Worm (Caenorhabditis elegans) whole organism, L4 larva: ENCODE data around the gene C01B9.1.

Source experiments
- F10B5.3 ChIP-seq: sonication (generic microtip); optimal IDR thresholded peaks from 2 replicates; lab custom pipeline; 2016; ENCODE audit warnings: mild to moderate bottlenecking, missing genetic modification characterization, missing compliant biosample characterization
- F37D6.2 ChIP-seq: sonication (generic microtip); optimal IDR thresholded peaks from 2 replicates; lab custom pipeline; 2016; ENCODE audit warnings: mild to moderate bottlenecking, missing genetic modification characterization, missing compliant biosample characterization
- T20F7.1 ChIP-seq: fragments of 200-800 bp; sonication (Bioruptor generic); optimal IDR thresholded peaks from 2 replicates; lab custom pipeline; 2018; ENCODE audit warnings: mild to moderate bottlenecking, missing genetic modification characterization, missing compliant biosample characterization
- T26A8.4 ChIP-seq: fragments of 200-800 bp; sonication (Bioruptor generic); IDR thresholded peaks from 2 replicates; pipeline ENCODE4 v1.3.6; 2022; ENCODE audit warnings: missing genetic modification characterization, missing compliant biosample characterization
- Y48G9A.11 ChIP-seq: fragments of 200-800 bp; sonication (Bioruptor generic); IDR thresholded peaks from 2 replicates; pipeline ENCODE4 v1.3.6; 2022; ENCODE audit warnings: missing genetic modification reagents, missing genetic modification characterization, missing compliant biosample characterization
- ZK337.2 ChIP-seq: fragments of 200-800 bp; sonication (Bioruptor generic); IDR thresholded peaks from 2 replicates; pipeline ENCODE4 v1.3.6; 2022; ENCODE audit warnings: missing genetic modification reagents, missing genetic modification characterization, missing compliant biosample characterization
- ZK546.5 ChIP-seq, 2 experiments: sonication (generic microtip); optimal IDR thresholded peaks; 2 replicates each; lab custom pipeline; 2017; ENCODE audit warnings: missing biosample characterization in 2 of 2, missing genetic modification characterization in 2 of 2
- attf-4 ChIP-seq: sonication (generic microtip); optimal IDR thresholded peaks from 3 replicates; lab custom pipeline; 2017; ENCODE audit warnings: missing biosample characterization, missing genetic modification characterization
- ceh-32 ChIP-seq: sonication (generic microtip); optimal IDR thresholded peaks from 2 replicates; lab custom pipeline; 2016; ENCODE audit warnings: mild to moderate bottlenecking, missing genetic modification characterization, missing compliant biosample characterization; ENCODE audit not compliant: poor library complexity
- ceh-44 ChIP-seq: fragments of 200-800 bp; sonication (Bioruptor generic); IDR thresholded peaks from 2 replicates; pipeline ENCODE4 v1.3.6; 2022; ENCODE audit warnings: missing genetic modification reagents, missing genetic modification characterization, missing compliant biosample characterization
- daf-16 ChIP-seq, 3 experiments: sonication (generic microtip); optimal IDR thresholded peaks; 2 replicates each; lab custom pipeline; 2016 to 2017; ENCODE audit warnings: missing genetic modification characterization in 3 of 3, missing genetic modification reagents in 3 of 3, mild to moderate bottlenecking in 2 of 3, missing compliant biosample characterization in 2 of 3, missing biosample characterization in 1 of 3, moderate library complexity in 1 of 3
- dmd-8 ChIP-seq: fragments of 200-800 bp; sonication (Bioruptor generic); IDR thresholded peaks from 2 replicates; pipeline ENCODE4 v1.3.6; 2022; ENCODE audit warnings: missing genetic modification characterization, missing compliant biosample characterization
- duxl-1 ChIP-seq: sonication (generic microtip); optimal IDR thresholded peaks from 2 replicates; lab custom pipeline; 2016; ENCODE audit warnings: mild to moderate bottlenecking, missing genetic modification characterization, moderate library complexity, missing compliant biosample characterization; ENCODE audit not compliant: poor library complexity
- gei-8 ChIP-seq: fragments of 200-800 bp; sonication (Bioruptor generic); optimal IDR thresholded peaks from 2 replicates; lab custom pipeline; 2018; ENCODE audit warnings: mild to moderate bottlenecking, missing genetic modification characterization, missing compliant biosample characterization
- hif-1 ChIP-seq, 2 experiments: sonication (generic microtip); optimal IDR thresholded peaks; 2 replicates each; lab custom pipeline; 2016 to 2017; ENCODE audit warnings: missing compliant biosample characterization in 2 of 2, missing genetic modification characterization in 2 of 2, missing genetic modification reagents in 2 of 2, missing genotype in 2 of 2, mild to moderate bottlenecking in 1 of 2
- hlh-11 ChIP-seq: fragments of 200-800 bp; sonication (Bioruptor generic); optimal IDR thresholded peaks from 2 replicates; lab custom pipeline; 2018; ENCODE audit warnings: mild to moderate bottlenecking, missing genetic modification characterization, missing compliant biosample characterization
- jun-1 ChIP-seq: fragments of 150-350 bp; optimal IDR thresholded peaks from 2 replicates; lab custom pipeline; 2014; ENCODE audit warnings: missing biosample characterization, missing genetic modification reagents, missing genetic modification characterization
- lim-7 ChIP-seq: fragments of 200-800 bp; sonication (Bioruptor generic); IDR thresholded peaks from 2 replicates; pipeline ENCODE4 v1.3.6; 2022; ENCODE audit warnings: missing genetic modification characterization, missing compliant biosample characterization
- lin-15B ChIP-seq: fragments of 150-350 bp; sonication (generic microtip); optimal IDR thresholded peaks from 3 replicates; lab custom pipeline; 2014; ENCODE audit warnings: missing biosample characterization, missing genetic modification characterization
- lin-38 ChIP-seq: fragments of 200-800 bp; sonication (Bioruptor generic); IDR thresholded peaks from 2 replicates; pipeline ENCODE4 v1.3.6; 2022; ENCODE audit warnings: missing genetic modification reagents, missing genetic modification characterization, missing compliant biosample characterization
- lin-39 ChIP-seq: fragments of 150-350 bp; optimal IDR thresholded peaks from 2 replicates; lab custom pipeline; 2014; ENCODE audit warnings: missing biosample characterization, missing genetic modification reagents, missing genetic modification characterization
- lir-3 ChIP-seq: sonication (generic microtip); optimal IDR thresholded peaks from 2 replicates; lab custom pipeline; 2016; ENCODE audit warnings: mild to moderate bottlenecking, missing genetic modification characterization, missing compliant biosample characterization
- mes-2 ChIP-seq: sonication (generic microtip); optimal IDR thresholded peaks from 2 replicates; lab custom pipeline; 2016; ENCODE audit warnings: missing genotype, mild to moderate bottlenecking, missing genetic modification characterization, missing compliant biosample characterization; ENCODE audit not compliant: poor library complexity, severe bottlenecking
- mxl-2 ChIP-seq: fragments of 200-800 bp; sonication (Bioruptor generic); conservative IDR thresholded peaks from 2 replicates; pipeline ENCODE4 v1.3.6; 2022; ENCODE audit warnings: missing genetic modification reagents, missing genetic modification characterization, missing compliant biosample characterization
- mxl-3 ChIP-seq: fragments of 200-800 bp; sonication (Bioruptor generic); optimal IDR thresholded peaks from 2 replicates; lab custom pipeline; 2018; ENCODE audit warnings: mild to moderate bottlenecking, missing genetic modification characterization, missing compliant biosample characterization
- nhr-237 ChIP-seq: sonication (generic microtip); optimal IDR thresholded peaks from 2 replicates; lab custom pipeline; 2017; ENCODE audit warnings: missing biosample characterization, missing genetic modification characterization
- nhr-28 ChIP-seq: fragments of 150-350 bp; optimal IDR thresholded peaks from 2 replicates; lab custom pipeline; 2014; ENCODE audit warnings: missing biosample characterization, missing genetic modification characterization
- nhr-41 ChIP-seq: fragments of 200-800 bp; sonication (Bioruptor generic); IDR thresholded peaks from 2 replicates; pipeline ENCODE4 v1.3.6; 2022; ENCODE audit warnings: missing genetic modification reagents, missing genetic modification characterization, missing compliant biosample characterization
- nhr-42 ChIP-seq: fragments of 200-800 bp; sonication (Bioruptor generic); IDR thresholded peaks from 2 replicates; pipeline ENCODE4 v1.3.6; 2022; ENCODE audit warnings: missing genetic modification characterization, missing compliant biosample characterization
- nhr-76 ChIP-seq: fragments of 150-350 bp; optimal IDR thresholded peaks from 2 replicates; lab custom pipeline; 2014; ENCODE audit warnings: missing biosample characterization, missing genetic modification characterization
- nhr-77 ChIP-seq: fragments of 150-350 bp; optimal IDR thresholded peaks from 2 replicates; lab custom pipeline; 2014; ENCODE audit warnings: missing biosample characterization, missing genetic modification characterization
- php-3 ChIP-seq: fragments of 200-800 bp; sonication (Bioruptor generic); IDR thresholded peaks from 2 replicates; pipeline ENCODE4 v1.3.6; 2022; ENCODE audit warnings: missing genetic modification reagents, missing genetic modification characterization, missing compliant biosample characterization
- pqm-1 ChIP-seq: sonication (generic microtip); optimal IDR thresholded peaks from 2 replicates; lab custom pipeline; 2017; ENCODE audit warnings: missing biosample characterization, missing genetic modification characterization
- rbr-2 ChIP-seq: sonication (generic microtip); optimal IDR thresholded peaks from 2 replicates; lab custom pipeline; 2016; ENCODE audit warnings: missing genotype, missing genetic modification characterization, missing compliant biosample characterization
- snpc-4 ChIP-seq: fragments of 150-350 bp; optimal IDR thresholded peaks from 2 replicates; lab custom pipeline; 2014; ENCODE audit warnings: missing biosample characterization, missing genetic modification characterization
- spr-1 ChIP-seq: sonication (generic microtip); optimal IDR thresholded peaks from 2 replicates; lab custom pipeline; 2016; ENCODE audit warnings: mild to moderate bottlenecking, missing genetic modification characterization, missing compliant biosample characterization
- tag-97 ChIP-seq: fragments of 200-800 bp; sonication (Bioruptor generic); IDR thresholded peaks from 2 replicates; pipeline ENCODE4 v1.3.6; 2022; ENCODE audit warnings: missing genetic modification characterization, missing compliant biosample characterization
- unc-130 ChIP-seq: sonication (generic microtip); optimal IDR thresholded peaks from 2 replicates; lab custom pipeline; 2016; ENCODE audit warnings: missing genetic modification reagents, missing genetic modification characterization, missing compliant biosample characterization
- vab-7 ChIP-seq: fragments of 200-800 bp; sonication (Bioruptor generic); IDR thresholded peaks from 2 replicates; pipeline ENCODE4 v1.3.6; 2022; ENCODE audit warnings: missing genetic modification reagents, missing genetic modification characterization, missing compliant biosample characterization
- zag-1 ChIP-seq: fragments of 150-350 bp; optimal IDR thresholded peaks from 2 replicates; lab custom pipeline; 2014; ENCODE audit warnings: missing biosample characterization, missing genetic modification characterization
- zip-11 ChIP-seq: fragments of 200-800 bp; sonication (Bioruptor generic); IDR thresholded peaks from 2 replicates; pipeline ENCODE4 v1.3.6; 2022; ENCODE audit warnings: missing genetic modification characterization, missing compliant biosample characterization
- zip-2 ChIP-seq: fragments of 150-350 bp; optimal IDR thresholded peaks from 2 replicates; lab custom pipeline; 2014; ENCODE audit warnings: missing biosample characterization, missing genetic modification characterization
- ztf-11 ChIP-seq: fragments of 150-350 bp; optimal IDR thresholded peaks from 2 replicates; lab custom pipeline; 2014; ENCODE audit warnings: missing biosample characterization, missing genetic modification characterization

Gene C01B9.1

ce11 chrII:13771335-13771734 is at the start of gene C01B9.1:
Gene C01B9.1, plus strand, starts transcription at chrII:13771575.
- TF ChIP-seq pqm-1 (tag; lab: Kevin White, UChicago), result peak; percentile 81
- TF ChIP-seq F37D6.2 (tag; lab: Kevin White, UChicago), result no peak
- no peak for TF ChIP-seq lin-15B
- TF ChIP-seq nhr-28 (tag; lab: Kevin White, UChicago), result peak; percentile 68
- no peak for TF ChIP-seq nhr-76
- TF ChIP-seq ceh-32, result no peak
- no peak for TF ChIP-seq zip-11
- TF ChIP-seq vab-7 (GFP tag; lab: Robert Waterston, UW), result no peak
- no peak for TF ChIP-seq mxl-3
- TF ChIP-seq hif-1 (tag; optimal IDR thresholded peaks at IDR 0.05; lab: Kevin White, UChicago), result no peak
- TF ChIP-seq zip-2, result no peak
- TF ChIP-seq jun-1 (tag; lab: Kevin White, UChicago), result no peak
- no peak for TF ChIP-seq T20F7.1 (GFP tag; lab: Kevin White, UChicago)
- TF ChIP-seq spr-1, result no peak
- TF ChIP-seq F10B5.3 (tag; lab: Kevin White, UChicago), result no peak
- TF ChIP-seq lir-3 (tag; lab: Kevin White, UChicago), result no peak
- TF ChIP-seq snpc-4 (tag; lab: Kevin White, UChicago), result no peak
- TF ChIP-seq daf-16 (GFP tag; optimal IDR thresholded peaks at IDR 0.05; lab: Kevin White, UChicago), result no peak
- TF ChIP-seq daf-16 (tag; optimal IDR thresholded peaks at IDR 0.05; lab: Kevin White, UChicago), result peak; percentile 49
- no peak for TF ChIP-seq lim-7 (GFP tag; lab: Robert Waterston, UW)
- TF ChIP-seq ZK546.5 (tag; optimal IDR thresholded peaks at IDR 0.05; lab: Kevin White, UChicago), result no peak
- TF ChIP-seq ztf-11 (tag; lab: Kevin White, UChicago), result no peak
- TF ChIP-seq rbr-2 (tag; lab: Kevin White, UChicago), result no peak
- TF ChIP-seq attf-4, result no peak
- TF ChIP-seq dmd-8 (GFP tag; lab: Robert Waterston, UW), result no peak
- no peak for TF ChIP-seq nhr-237 (tag; lab: Kevin White, UChicago)
- no peak for TF ChIP-seq lin-39 (tag; lab: Kevin White, UChicago)
- no peak for TF ChIP-seq hlh-11 (tag; lab: Kevin White, UChicago)
- TF ChIP-seq nhr-41 (GFP tag; lab: Robert Waterston, UW), result no peak
- TF ChIP-seq ZK337.2 (GFP tag; lab: Robert Waterston, UW), result no peak
- TF ChIP-seq duxl-1 (tag; lab: Kevin White, UChicago), result no peak
- peak; percentile 36 for TF ChIP-seq nhr-77 (tag; lab: Kevin White, UChicago)
- TF ChIP-seq php-3 (GFP tag; lab: Robert Waterston, UW), result no peak
- no peak for TF ChIP-seq gei-8
- no peak for TF ChIP-seq mxl-2 (GFP tag; lab: Robert Waterston, UW)
- TF ChIP-seq zag-1, result no peak

- peak; percentile 80 for TF ChIP-seq unc-130 (GFP tag; lab: Kevin White, UChicago)
- TF ChIP-seq zip-2, result no peak
- TF ChIP-seq T26A8.4 (GFP tag; lab: Robert Waterston, UW), result no peak
- 0 out of 2 replicates have a peak, but pooled peaks have one; percentile 36 for TF ChIP-seq Y48G9A.11 (GFP tag; lab: Robert Waterston, UW)
- 0 out of 2 replicates have a peak, but pooled peaks have one; percentile 12 for TF ChIP-seq nhr-42 (GFP tag; lab: Robert Waterston, UW)
- no peak for TF ChIP-seq attf-4
- 0 out of 2 replicates have a peak, but pooled peaks have one; percentile 27 for TF ChIP-seq vab-7 (GFP tag; lab: Robert Waterston, UW)
- peak; percentile 67; the same call in 1 of the 2 replicates for TF ChIP-seq ceh-44
- TF ChIP-seq lin-38 (GFP tag; lab: Robert Waterston, UW), result peak; percentile 90
- peak; percentile 39 for TF ChIP-seq mes-2 (tag; lab: Kevin White, UChicago)
- no peak for TF ChIP-seq tag-97
- TF ChIP-seq nhr-237 (tag; lab: Kevin White, UChicago), result no peak
- TF ChIP-seq ZK337.2 (GFP tag; lab: Robert Waterston, UW), result 0 out of 2 replicates have a peak, but pooled peaks have one; percentile 37
Measured at ce11 chrII:13722763-13723162, 48.6 kb upstream of the C01B9.1 start, which contains the start of gene Y54G9A.5. Gene Y54G9A.5, plus strand, starts transcription at chrII:13723007.
